Worm (Caenorhabditis elegans) whole organism, late embryonic: ENCODE measurements around the gene irld-60.

Experiments used
- C38D4.7 ChIP-seq: fragments of 200-800 bp; sonication (Bioruptor generic); optimal IDR thresholded peaks from 2 replicates; lab custom pipeline; 2018; ENCODE audit warnings: mild to moderate bottlenecking, missing genetic modification characterization, moderate library complexity, missing compliant biosample characterization
- K02D7.2 ChIP-seq: sonication (generic microtip); optimal IDR thresholded peaks from 2 replicates; lab custom pipeline; 2017; ENCODE audit warnings: mild to moderate bottlenecking, missing genetic modification characterization, missing compliant biosample characterization
- K09A11.1 ChIP-seq: sonication (generic microtip); optimal IDR thresholded peaks from 2 replicates; lab custom pipeline; 2017; ENCODE audit warnings: antibody characterized with exemption, mild to moderate bottlenecking, missing genetic modification characterization, missing compliant biosample characterization; ENCODE audit not compliant: insufficient read depth
- Y22D7AL.16 ChIP-seq: sonication (generic microtip); optimal IDR thresholded peaks from 2 replicates; lab custom pipeline; 2016; ENCODE audit warnings: missing genetic modification characterization, missing compliant biosample characterization
- ahr-1 ChIP-seq: sonication (generic microtip); optimal IDR thresholded peaks from 2 replicates; lab custom pipeline; 2016; ENCODE audit warnings: missing genetic modification characterization, missing compliant biosample characterization
- ceh-14 ChIP-seq: sonication (generic microtip); optimal IDR thresholded peaks from 2 replicates; lab custom pipeline; 2016; ENCODE audit warnings: missing genotype, missing genetic modification characterization, missing compliant biosample characterization
- ceh-19 ChIP-seq: fragments of 200-800 bp; sonication (Bioruptor generic); optimal IDR thresholded peaks from 2 replicates; lab custom pipeline; 2018; ENCODE audit warnings: mild to moderate bottlenecking, missing genetic modification characterization, missing compliant biosample characterization
- ceh-2 ChIP-seq: sonication (generic microtip); optimal IDR thresholded peaks from 2 replicates; lab custom pipeline; 2016; ENCODE audit warnings: missing genotype, missing genetic modification characterization, missing compliant biosample characterization
- ceh-22 ChIP-seq: sonication (generic microtip); optimal IDR thresholded peaks from 2 replicates; lab custom pipeline; 2017; ENCODE audit warnings: missing biosample characterization, missing genetic modification characterization
- ceh-34 ChIP-seq: sonication (generic microtip); optimal IDR thresholded peaks from 2 replicates; lab custom pipeline; 2016; ENCODE audit warnings: mild to moderate bottlenecking, missing genetic modification characterization, missing compliant biosample characterization
- ceh-6 ChIP-seq: fragments of 200-800 bp; sonication (Bioruptor generic); optimal IDR thresholded peaks from 2 replicates; lab custom pipeline; 2018; ENCODE audit warnings: mild to moderate bottlenecking, missing genetic modification characterization, missing compliant biosample characterization
- elt-4 ChIP-seq: sonication (generic microtip); optimal IDR thresholded peaks from 2 replicates; lab custom pipeline; 2016; ENCODE audit warnings: missing genetic modification characterization, missing compliant biosample characterization
- ets-4 ChIP-seq: sonication (generic microtip); optimal IDR thresholded peaks from 2 replicates; lab custom pipeline; 2016; ENCODE audit warnings: missing genetic modification characterization, missing compliant biosample characterization
- fax-1 ChIP-seq: sonication (generic microtip); optimal IDR thresholded peaks from 2 replicates; lab custom pipeline; 2016; ENCODE audit warnings: missing genotype, missing genetic modification characterization, missing compliant biosample characterization
- fkh-10 ChIP-seq: fragments of 150-350 bp; optimal IDR thresholded peaks from 2 replicates; lab custom pipeline; 2014; ENCODE audit warnings: missing biosample characterization, missing genetic modification reagents, missing genetic modification characterization
- gmeb-2 ChIP-seq: sonication (generic microtip); optimal IDR thresholded peaks from 2 replicates; lab custom pipeline; 2016; ENCODE audit warnings: missing genetic modification characterization, inconsistent platforms, missing compliant biosample characterization
- hlh-13 ChIP-seq: fragments of 200-800 bp; sonication (Bioruptor generic); optimal IDR thresholded peaks from 2 replicates; lab custom pipeline; 2018; ENCODE audit warnings: mild to moderate bottlenecking, missing genetic modification characterization, missing compliant biosample characterization
- hlh-15 ChIP-seq: sonication (generic microtip); optimal IDR thresholded peaks from 2 replicates; lab custom pipeline; 2016; ENCODE audit warnings: missing genetic modification characterization, missing compliant biosample characterization
- hlh-6 ChIP-seq: sonication (generic microtip); optimal IDR thresholded peaks from 2 replicates; lab custom pipeline; 2016; ENCODE audit warnings: missing genotype, missing genetic modification characterization, missing compliant biosample characterization
- lin-11 ChIP-seq: fragments of 200-800 bp; sonication (Bioruptor generic); optimal IDR thresholded peaks from 2 replicates; lab custom pipeline; 2018; ENCODE audit warnings: mild to moderate bottlenecking, missing genetic modification characterization, missing compliant biosample characterization
- madf-2 ChIP-seq: sonication (generic microtip); optimal IDR thresholded peaks from 2 replicates; lab custom pipeline; 2017; ENCODE audit warnings: missing genetic modification characterization, missing compliant biosample characterization
- mec-3 ChIP-seq: sonication (generic microtip); optimal IDR thresholded peaks from 2 replicates; lab custom pipeline; 2016; ENCODE audit warnings: borderline replicate concordance, missing genetic modification characterization, missing compliant biosample characterization
- pat-9 ChIP-seq: fragments of 200-800 bp; sonication (Bioruptor generic); optimal IDR thresholded peaks from 2 replicates; lab custom pipeline; 2018; ENCODE audit warnings: mild to moderate bottlenecking, missing genetic modification characterization, moderate library complexity, missing compliant biosample characterization
- pha-2 ChIP-seq: sonication (generic microtip); optimal IDR thresholded peaks from 2 replicates; lab custom pipeline; 2017; ENCODE audit warnings: mild to moderate bottlenecking, missing genetic modification characterization, missing compliant biosample characterization
- pqm-1 ChIP-seq: sonication (generic microtip); optimal IDR thresholded peaks from 2 replicates; lab custom pipeline; 2016; ENCODE audit warnings: missing genetic modification characterization, missing compliant biosample characterization
- rnt-1 ChIP-seq: sonication (generic microtip); optimal IDR thresholded peaks from 2 replicates; lab custom pipeline; 2016; ENCODE audit warnings: missing genetic modification characterization, missing compliant biosample characterization
- sdc-2 ChIP-seq: sonication (generic microtip); optimal IDR thresholded peaks from 2 replicates; lab custom pipeline; 2016; ENCODE audit warnings: missing genotype, missing genetic modification characterization, missing compliant biosample characterization
- sox-2 ChIP-seq: fragments of 200-800 bp; sonication (Bioruptor generic); IDR thresholded peaks from 2 replicates; pipeline ENCODE4 v1.3.6; 2022; ENCODE audit warnings: missing genetic modification reagents, missing genetic modification characterization, missing compliant biosample characterization
- syd-9 ChIP-seq: sonication (generic microtip); optimal IDR thresholded peaks from 2 replicates; lab custom pipeline; 2016; ENCODE audit warnings: mild to moderate bottlenecking, missing genetic modification characterization, moderate library complexity, missing compliant biosample characterization
- tbx-2 ChIP-seq: sonication (generic microtip); optimal IDR thresholded peaks from 2 replicates; lab custom pipeline; 2016; ENCODE audit warnings: missing genetic modification characterization, missing compliant biosample characterization
- unc-3 ChIP-seq, 2 experiments: fragments of 200-800 bp in 1 of 2; sonication (Bioruptor generic) in 1 of 2; sonication (generic microtip) in 1 of 2; conservative IDR thresholded peaks in 1 of 2; optimal IDR thresholded peaks in 1 of 2; 2 replicates each; pipeline versions ENCODE4 v1.3.6 to Lab custom; 2016 to 2022; ENCODE audit warnings: missing compliant biosample characterization in 2 of 2, missing genetic modification characterization in 2 of 2, missing genetic modification reagents in 1 of 2
- unc-42 ChIP-seq: sonication (generic microtip); optimal IDR thresholded peaks from 2 replicates; lab custom pipeline; 2016; ENCODE audit warnings: missing genotype, missing genetic modification characterization, missing compliant biosample characterization
- zip-5 ChIP-seq: sonication (generic microtip); optimal IDR thresholded peaks from 2 replicates; lab custom pipeline; 2016; ENCODE audit warnings: missing genetic modification characterization, missing compliant biosample characterization

Gene irld-60

DNA sequence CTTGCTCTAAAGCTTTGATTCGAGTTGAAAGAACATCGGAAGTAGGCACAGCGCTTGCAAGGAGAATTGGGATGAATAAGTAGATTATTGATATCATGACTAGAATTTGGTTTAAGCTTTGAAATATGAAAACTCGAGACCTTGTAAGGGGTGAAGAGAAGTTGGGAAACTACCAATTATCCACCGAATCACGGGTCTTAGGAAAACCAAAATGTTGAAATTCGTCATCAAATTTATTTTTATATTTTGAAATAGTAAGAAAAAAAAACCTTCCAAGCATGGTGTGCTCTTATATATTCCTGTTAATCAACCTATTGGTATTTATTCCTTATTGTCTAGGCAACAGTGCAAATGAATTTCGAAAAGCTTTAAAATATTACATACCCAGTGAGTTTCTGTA is at the start of gene irld-60, which contains the start of gene irld-20:
TSS of gene irld-60 (minus strand) at position 101 of the 400 bp plus-strand sequence.
TSS of gene irld-20 (plus strand) at position 279 of the 400 bp plus-strand sequence.
- TF ChIP-seq fkh-10 (GFP tag; lab: Kevin White, UChicago) (no peak), pat-9 (tag; lab: Kevin White, UChicago) (no peak), zip-5 (tag; lab: Kevin White, UChicago) (no peak), ets-4 (tag; lab: Kevin White, UChicago) (no peak), hlh-13 (GFP tag; lab: Kevin White, UChicago) (no peak), K09A11.1 (no peak), sdc-2 (tag; lab: Kevin White, UChicago) (no peak), pqm-1 (no peak), tbx-2 (tag; lab: Kevin White, UChicago) (no peak), K02D7.2 (tag; lab: Kevin White, UChicago) (no peak), hlh-6 (tag; lab: Kevin White, UChicago) (no peak), ceh-6 (GFP tag; lab: Kevin White, UChicago) (no peak), fax-1 (tag; lab: Kevin White, UChicago) (no peak), madf-2 (tag; lab: Kevin White, UChicago) (no peak)

- no peak for TF ChIP-seq unc-3 (GFP tag; conservative IDR thresholded peaks at IDR 0.05; lab: Robert Waterston, UW)
- no peak for TF ChIP-seq unc-3 (tag; optimal IDR thresholded peaks at IDR 0.05; lab: Kevin White, UChicago)
- no peak for TF ChIP-seq ceh-6 (GFP tag; lab: Kevin White, UChicago)
- no peak for TF ChIP-seq ahr-1 (tag; lab: Kevin White, UChicago)
- no peak for TF ChIP-seq sox-2
- TF ChIP-seq ceh-14 (tag; lab: Kevin White, UChicago), result no peak
- TF ChIP-seq rnt-1 (tag; lab: Kevin White, UChicago), result peak; percentile 69
- no peak for TF ChIP-seq ceh-19 (GFP tag; lab: Kevin White, UChicago)
These were observed 49.8 kb upstream of the irld-60 start for ce11 chrIII:12800529-12800928.

- TF ChIP-seq hlh-15 (tag; lab: Kevin White, UChicago) (no peak), zip-5 (tag; lab: Kevin White, UChicago) (no peak), ets-4 (tag; lab: Kevin White, UChicago) (no peak), mec-3 (no peak), pha-2 (tag; lab: Kevin White, UChicago) (no peak), elt-4 (tag; lab: Kevin White, UChicago) (no peak), Y22D7AL.16 (no peak), K02D7.2 (tag; lab: Kevin White, UChicago) (no peak), ahr-1 (tag; lab: Kevin White, UChicago) (no peak), ceh-34 (tag; lab: Kevin White, UChicago) (no peak), gmeb-2 (tag; lab: Kevin White, UChicago) (no peak), lin-11 (tag; lab: Kevin White, UChicago) (no peak), tbx-2 (tag; lab: Kevin White, UChicago) (no peak), unc-42 (tag; lab: Kevin White, UChicago) (no peak), syd-9 (tag; lab: Kevin White, UChicago) (no peak), pat-9 (tag; lab: Kevin White, UChicago) (no peak), rnt-1 (tag; lab: Kevin White, UChicago) (no peak)
These were observed 47.7 kb upstream of the irld-60 start, which contains the start of gene agmo-1 for ce11 chrIII:12798469-12798868. agmo-1 (minus strand) TSS chrIII:12798569.

DNA sequence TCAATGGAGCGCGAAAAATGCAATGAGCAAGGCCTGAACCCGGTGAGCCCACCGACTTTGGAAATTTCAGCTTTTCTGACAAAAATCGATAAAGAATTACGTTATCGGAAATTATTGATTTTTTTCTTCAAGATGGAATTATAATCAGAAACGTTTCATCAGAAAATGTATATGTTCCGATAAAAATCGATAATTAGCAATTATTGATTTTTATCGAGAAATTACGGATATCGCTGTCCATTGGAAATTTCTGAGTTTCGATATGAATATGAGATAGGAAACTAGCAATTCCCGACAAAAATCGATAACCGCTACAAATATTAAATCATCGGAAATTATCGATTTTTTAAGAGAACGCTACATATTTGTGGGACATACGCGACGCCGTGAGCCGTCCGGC is 43.5 kb upstream of the irld-60 start:
- TF ChIP-seq syd-9 (tag; lab: Kevin White, UChicago), result no peak
- TF ChIP-seq ceh-2, result no peak

DNA sequence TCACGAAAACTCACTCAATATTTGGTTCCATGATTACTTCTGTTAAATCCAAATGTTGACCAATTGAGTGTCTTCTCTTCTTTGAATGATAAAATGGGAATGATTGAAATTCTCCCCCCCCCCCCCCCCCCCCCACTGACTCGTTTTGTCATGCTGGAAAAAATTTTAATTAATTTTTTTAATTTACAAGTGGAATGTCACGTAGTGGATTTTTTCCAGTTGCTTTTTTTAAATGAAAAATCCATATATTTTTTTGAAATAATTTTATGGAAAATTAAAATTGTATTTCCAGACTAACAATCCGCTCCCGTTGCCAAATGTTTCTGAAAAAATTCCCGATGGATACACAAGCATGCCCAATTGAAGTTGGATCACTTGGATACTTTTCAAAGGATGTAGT is 38.7 kb upstream of the irld-60 start, which contains the start of gene BE10.1:
TSS of gene BE10.1 (minus strand) at position 101 of the 400 bp plus-strand sequence.
- TF ChIP-seq ceh-2, result no peak
- TF ChIP-seq ceh-22 (tag; lab: Kevin White, UChicago), result no peak
- no peak for TF ChIP-seq C38D4.7
- no peak for TF ChIP-seq fkh-10 (GFP tag; lab: Kevin White, UChicago)
- TF ChIP-seq lin-11 (tag; lab: Kevin White, UChicago), result no peak
